Fruit fly (Drosophila melanogaster): ENCODE results near the gene CG12299.

CG12299 gene

DNA sequence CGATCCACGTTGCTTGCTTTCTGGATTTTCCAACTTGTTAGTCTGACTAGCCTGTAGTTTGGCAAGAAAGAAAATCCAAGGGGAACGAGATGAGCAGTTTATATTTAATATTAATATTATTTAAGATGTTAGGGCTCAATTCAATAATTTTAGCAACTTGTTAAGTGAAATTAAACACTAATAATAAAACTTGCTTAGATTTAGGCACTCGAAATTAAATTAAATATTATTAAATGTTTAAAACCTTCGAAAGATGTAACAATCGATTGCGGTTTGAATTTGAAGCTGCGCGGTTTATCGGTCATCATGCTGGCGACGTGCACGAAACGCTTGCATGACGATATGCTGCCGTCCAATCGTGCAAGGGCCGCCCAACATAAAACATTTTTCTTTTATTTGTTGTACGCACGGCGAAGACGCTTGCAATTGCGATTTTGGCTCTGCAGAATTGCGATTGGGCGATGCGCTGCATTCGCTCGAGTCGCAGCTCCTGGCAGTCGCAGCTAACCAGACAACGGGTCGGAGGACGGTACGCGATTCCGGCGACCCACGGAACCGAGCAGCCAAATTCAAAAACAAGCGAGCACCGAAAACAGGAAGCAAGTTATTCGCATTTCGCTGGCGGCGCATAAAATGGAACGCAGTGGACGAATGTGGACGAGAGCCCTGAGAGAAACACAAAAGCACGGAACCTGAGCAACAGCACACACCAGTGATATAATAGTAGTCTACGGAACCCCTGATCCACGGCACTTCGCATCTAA lies at the start of gene CG12299, which contains the start of gene Vha16-5:
CG12299 (plus strand) TSS at position 353 of the 764 bp plus-strand sequence.
Vha16-5 (minus strand) TSS at position 51 of the 764 bp plus-strand sequence.
- peak; percentile 35 for TF ChIP-seq CG8159 (tag; optimal IDR thresholded peaks at IDR 0.05)
- no peak for TF ChIP-seq CG10348 (GFP tag; IDR thresholded peaks at IDR 0.05)
- peak; percentile 10 for TF ChIP-seq CG15710 (tag; optimal IDR thresholded peaks at IDR 0.05)
- TF ChIP-seq CG17806 (tag; optimal IDR thresholded peaks at IDR 0.05), result peak; percentile 21
- no peak for TF ChIP-seq CG13204 (GFP tag; optimal IDR thresholded peaks at IDR 0.05)
- peak; percentile 80 for TF ChIP-seq CG32121 (GFP tag; IDR thresholded peaks at IDR 0.05)
- TF ChIP-seq fd96Ca (GFP tag; IDR thresholded peaks at IDR 0.05), result peak; percentile 91
- peak; percentile 75 for TF ChIP-seq CG4496 (GFP tag; IDR thresholded peaks at IDR 0.05)
- peak; percentile 82 for TF ChIP-seq Ets98B (GFP tag; IDR thresholded peaks at IDR 0.05)
- no peak for TF ChIP-seq CG14655 (GFP tag; optimal IDR thresholded peaks at IDR 0.05)

DNA sequence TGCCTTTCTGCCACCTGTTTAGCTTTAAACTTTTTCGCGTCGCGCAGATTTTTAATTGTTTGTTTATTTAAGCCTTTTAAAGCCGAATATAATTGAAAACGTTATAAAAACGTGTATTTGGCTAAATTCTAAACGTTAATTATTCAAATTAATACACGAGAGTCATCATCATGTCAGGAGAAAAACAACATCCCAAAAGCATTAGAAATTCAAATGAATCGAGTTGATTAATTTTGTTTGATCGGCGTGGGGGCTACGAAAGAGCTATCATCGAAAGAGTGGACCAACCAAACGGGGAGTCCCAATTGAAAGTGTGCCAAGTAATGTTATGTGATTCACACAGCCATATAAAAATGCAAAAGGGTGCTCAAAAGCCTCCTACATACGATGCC lies 49.4 kb upstream of the CG12299 start:
- TF ChIP-seq CG14655 (GFP tag; optimal IDR thresholded peaks at IDR 0.05) (no peak), CG4496 (GFP tag; IDR thresholded peaks at IDR 0.05) (no peak), CG34367 (tag; optimal IDR thresholded peaks at IDR 0.05) (no peak), CG32121 (GFP tag; IDR thresholded peaks at IDR 0.05) (no peak), rn (GFP tag; IDR thresholded peaks at IDR 0.05) (no peak), CG15710 (tag; optimal IDR thresholded peaks at IDR 0.05) (no peak), CG10348 (GFP tag; IDR thresholded peaks at IDR 0.05) (no peak), CG17806 (tag; optimal IDR thresholded peaks at IDR 0.05) (no peak), D1 (tag; optimal IDR thresholded peaks at IDR 0.05) (no peak), CG9948 (tag; optimal IDR thresholded peaks at IDR 0.05) (no peak), EcR (GFP tag; optimal IDR thresholded peaks at IDR 0.05) (no peak), gl (tag; optimal IDR thresholded peaks at IDR 0.05) (no peak)

- TF ChIP-seq Pif1B (GFP tag; optimal IDR thresholded peaks at IDR 0.05) (no peak), fd96Ca (GFP tag; IDR thresholded peaks at IDR 0.05) (no peak), CG8301 (tag; optimal IDR thresholded peaks at IDR 0.05) (no peak), gl (tag; optimal IDR thresholded peaks at IDR 0.05) (no peak), CG14655 (GFP tag; optimal IDR thresholded peaks at IDR 0.05) (no peak), CG17806 (tag; optimal IDR thresholded peaks at IDR 0.05) (no peak), Pif1A (GFP tag; optimal IDR thresholded peaks at IDR 0.05) (no peak), rn (GFP tag; IDR thresholded peaks at IDR 0.05) (no peak), CG10348 (GFP tag; IDR thresholded peaks at IDR 0.05) (no peak), CG15710 (tag; optimal IDR thresholded peaks at IDR 0.05) (no peak), CG12605 (GFP tag; IDR thresholded peaks at IDR 0.05) (no peak), Ets98B (GFP tag; IDR thresholded peaks at IDR 0.05) (no peak), CG9948 (tag; optimal IDR thresholded peaks at IDR 0.05) (no peak), CG32121 (GFP tag; IDR thresholded peaks at IDR 0.05) (no peak), CG13204 (GFP tag; optimal IDR thresholded peaks at IDR 0.05) (no peak), EcR (GFP tag; optimal IDR thresholded peaks at IDR 0.05) (no peak), CG8159 (tag; optimal IDR thresholded peaks at IDR 0.05) (no peak)
Measured at dm6 chr2L:10688764-10689163, 48.4 kb upstream of the CG12299 start.

- TF ChIP-seq CG14655 (GFP tag; optimal IDR thresholded peaks at IDR 0.05) (no peak), Pif1A (GFP tag; optimal IDR thresholded peaks at IDR 0.05) (no peak), CG32121 (GFP tag; IDR thresholded peaks at IDR 0.05) (no peak), CG12605 (GFP tag; IDR thresholded peaks at IDR 0.05) (no peak), Snoo (tag; optimal IDR thresholded peaks at IDR 0.05) (no peak), EcR (GFP tag; optimal IDR thresholded peaks at IDR 0.05) (no peak), CG13204 (GFP tag; optimal IDR thresholded peaks at IDR 0.05) (no peak), CG10348 (GFP tag; IDR thresholded peaks at IDR 0.05) (no peak)
Measured at dm6 chr2L:10689221-10690034, 47.7 kb upstream of the CG12299 start, which contains the start of gene CG7294. TSS of gene CG7294 (minus strand) at chr2L:10689271.

DNA sequence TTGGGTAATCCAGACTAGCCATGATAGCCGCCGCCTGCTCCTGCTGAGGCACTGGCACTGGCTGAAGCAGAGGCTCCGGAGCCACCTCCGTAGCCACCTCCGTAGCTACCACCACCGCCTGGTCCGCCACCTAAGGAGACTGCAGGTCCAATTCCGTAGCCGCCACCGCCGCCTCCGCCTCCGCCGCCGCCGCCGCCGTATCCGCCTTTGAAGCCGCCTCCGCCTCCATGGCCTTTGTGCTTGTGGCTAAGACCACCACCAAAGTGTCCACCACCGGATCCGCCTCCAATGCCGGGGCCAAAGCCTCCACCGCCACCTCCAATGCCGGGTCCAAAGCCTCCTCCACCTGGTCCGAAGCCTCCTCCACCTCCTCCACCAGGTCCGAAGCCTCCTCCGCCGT lies 44.1 kb upstream of the CG12299 start:
- no peak for TF ChIP-seq CG4496 (GFP tag; IDR thresholded peaks at IDR 0.05)
- no peak for TF ChIP-seq CG14655 (GFP tag; optimal IDR thresholded peaks at IDR 0.05)
- TF ChIP-seq gl (tag; optimal IDR thresholded peaks at IDR 0.05), result no peak
- no peak for TF ChIP-seq Ets98B (GFP tag; IDR thresholded peaks at IDR 0.05)
- no peak for TF ChIP-seq EcR (GFP tag; optimal IDR thresholded peaks at IDR 0.05)
- TF ChIP-seq CG32121 (GFP tag; IDR thresholded peaks at IDR 0.05), result no peak
- no peak for TF ChIP-seq fd96Ca (GFP tag; IDR thresholded peaks at IDR 0.05)
- no peak for TF ChIP-seq Pif1B (GFP tag; optimal IDR thresholded peaks at IDR 0.05)
- no peak for TF ChIP-seq CG9948 (tag; optimal IDR thresholded peaks at IDR 0.05)
- no peak for TF ChIP-seq CG8159 (tag; optimal IDR thresholded peaks at IDR 0.05)
- TF ChIP-seq CG8301 (tag; optimal IDR thresholded peaks at IDR 0.05), result no peak

DNA sequence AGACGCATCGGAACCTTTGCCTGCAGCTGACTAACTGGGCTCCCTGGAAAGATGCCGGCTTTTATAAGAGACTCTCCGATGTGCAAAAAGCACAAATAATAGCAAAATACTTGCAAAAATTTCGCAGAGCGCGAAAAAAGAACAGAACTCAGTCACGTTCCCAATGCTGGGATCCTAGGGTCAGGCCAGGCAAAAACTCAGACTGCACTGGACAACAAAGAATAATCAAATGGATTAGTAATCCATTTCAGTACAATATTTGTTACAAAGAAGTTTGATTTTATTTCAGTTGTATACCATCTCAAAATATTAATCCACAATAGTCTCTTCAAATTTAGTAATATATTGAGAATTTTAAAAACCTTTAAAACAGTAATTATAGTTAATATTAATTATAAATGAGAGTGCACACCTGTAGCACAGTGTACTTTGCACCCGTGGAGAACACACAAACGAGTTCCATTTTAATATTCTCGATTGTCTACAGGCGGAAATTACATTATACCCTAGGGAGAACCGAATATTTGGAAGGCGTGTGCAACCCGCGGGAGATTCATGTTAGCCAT lies 43.0 kb upstream of the CG12299 start, which contains the start of gene CG17108:
CG17108 (minus strand) TSS at position 51 of the 566 bp plus-strand sequence.
- TF ChIP-seq CG14655 (GFP tag; optimal IDR thresholded peaks at IDR 0.05), result peak; percentile 6
- peak; percentile 55 for TF ChIP-seq CG8159 (tag; optimal IDR thresholded peaks at IDR 0.05)
- TF ChIP-seq CG15710 (tag; optimal IDR thresholded peaks at IDR 0.05), result peak; percentile 36
- TF ChIP-seq Pif1A (GFP tag; optimal IDR thresholded peaks at IDR 0.05), result no peak
- peak; percentile 32 for TF ChIP-seq CG9948 (tag; optimal IDR thresholded peaks at IDR 0.05)
- TF ChIP-seq CG10348 (GFP tag; IDR thresholded peaks at IDR 0.05), result no peak

Measured in whole organism, pupa.